Worm (Caenorhabditis elegans) whole organism, early embryonic: ENCODE data around the gene eef-1B.1.

ENCODE experiments used
- B0310.2 ChIP-seq: sonication (generic microtip); optimal IDR thresholded peaks from 2 replicates; lab custom pipeline; 2016; ENCODE audit warnings: mild to moderate bottlenecking, missing genetic modification characterization, missing compliant biosample characterization
- aly-1 ChIP-seq: sonication (generic microtip); optimal IDR thresholded peaks from 2 replicates; lab custom pipeline; 2016; ENCODE audit warnings: missing genetic modification characterization, missing compliant biosample characterization
- ama-1 ChIP-seq: fragments of 150-350 bp; optimal IDR thresholded peaks from 2 replicates; lab custom pipeline; 2014
- ceh-36 ChIP-seq: sonication (generic microtip); optimal IDR thresholded peaks from 2 replicates; lab custom pipeline; 2016; ENCODE audit warnings: missing genetic modification characterization, inconsistent platforms, missing compliant biosample characterization
- ets-7 ChIP-seq: sonication (generic microtip); optimal IDR thresholded peaks from 2 replicates; lab custom pipeline; 2016; ENCODE audit warnings: missing genotype, missing genetic modification characterization, missing compliant biosample characterization
- flt-1 ChIP-seq: fragments of 200-800 bp; sonication (Bioruptor generic); IDR thresholded peaks from 2 replicates; pipeline ENCODE4 v1.3.6; 2022; ENCODE audit warnings: missing genetic modification characterization, missing compliant biosample characterization
- hmbx-1 ChIP-seq: sonication (generic microtip); optimal IDR thresholded peaks from 2 replicates; lab custom pipeline; 2016; ENCODE audit warnings: mild to moderate bottlenecking, missing genetic modification characterization, missing compliant biosample characterization
- scrt-1 ChIP-seq: fragments of 200-800 bp; sonication (Bioruptor generic); IDR thresholded peaks from 2 replicates; pipeline ENCODE4 v1.3.6; 2022; ENCODE audit warnings: missing genetic modification characterization, missing compliant biosample characterization
- tbx-11 ChIP-seq: fragments of 200-800 bp; sonication (Bioruptor generic); IDR thresholded peaks from 2 replicates; pipeline ENCODE4 v1.3.6; 2022; ENCODE audit warnings: missing genetic modification characterization, missing compliant biosample characterization

- no peak for TF ChIP-seq ceh-36 (tag; lab: Kevin White, UChicago)
- TF ChIP-seq hmbx-1 (tag; lab: Kevin White, UChicago), result no peak
- no peak for TF ChIP-seq flt-1
- no peak for TF ChIP-seq ama-1 (lab: Kevin White, UChicago)
- no peak for TF ChIP-seq B0310.2 (tag; lab: Kevin White, UChicago)
- no peak for TF ChIP-seq ets-7 (tag; lab: Kevin White, UChicago)
- no peak for TF ChIP-seq aly-1 (tag; lab: Kevin White, UChicago)
- no peak for TF ChIP-seq tbx-11 (GFP tag; lab: Robert Waterston, UW)
- TF ChIP-seq scrt-1, result no peak
These were observed 43.9 kb upstream of the eef-1B.1 start for ce11 chrIII:8017053-8017452.
